Fruit fly (Drosophila melanogaster) whole organism, embryonic: ENCODE data around the gene CG7907.

Experiments
- Aef1 ChIP-seq: fragments of 200-800 bp; sonication (Bioruptor generic); IDR thresholded peaks from 3 replicates; pipeline ENCODE4 v1.3.6; 2022; ENCODE audit warnings: missing biosample characterization, missing genetic modification characterization
- Bgb ChIP-seq: fragments of 200-800 bp; sonication (Bioruptor generic); IDR thresholded peaks from 2 replicates; pipeline ENCODE4 v1.3.6; 2022; ENCODE audit warnings: missing biosample characterization, missing genetic modification characterization; ENCODE audit not compliant: partially characterized antibody
- Blimp-1 ChIP-seq: fragments of 200-800 bp; sonication (Bioruptor generic); optimal IDR thresholded peaks from 3 replicates; lab custom pipeline; 2018; ENCODE audit warnings: missing biosample characterization, missing genetic modification characterization, mild to moderate bottlenecking, moderate library complexity, missing genetic modification reagents
- CG10462 ChIP-seq: fragments of 200-800 bp; sonication (Bioruptor generic); optimal IDR thresholded peaks from 2 replicates; lab custom pipeline; 2016; ENCODE audit warnings: missing biosample characterization, missing genetic modification characterization
- CG12659 ChIP-seq: fragments of 200-800 bp; sonication (Bioruptor generic); optimal IDR thresholded peaks from 3 replicates; lab custom pipeline; 2017; ENCODE audit warnings: mild to moderate bottlenecking, missing biosample characterization, missing genetic modification reagents, missing genetic modification characterization
- CG14965 ChIP-seq: fragments of 200-800 bp; sonication (Bioruptor generic); optimal IDR thresholded peaks from 2 replicates; lab custom pipeline; 2016; ENCODE audit warnings: missing biosample characterization, missing genetic modification characterization, borderline replicate concordance
- CG17912 ChIP-seq: fragments of 200-800 bp; sonication (Bioruptor generic); optimal IDR thresholded peaks from 2 replicates; lab custom pipeline; 2018; ENCODE audit warnings: missing biosample characterization, mild to moderate bottlenecking, missing genetic modification characterization
- CG3847 ChIP-seq: fragments of 200-800 bp; sonication (Bioruptor generic); IDR thresholded peaks from 2 replicates; pipeline ENCODE4 v1.3.6; 2022; ENCODE audit warnings: missing biosample characterization, missing genetic modification characterization
- CG4617 ChIP-seq: fragments of 200-800 bp; sonication (Bioruptor generic); optimal IDR thresholded peaks from 3 replicates; lab custom pipeline; 2016; ENCODE audit warnings: missing biosample characterization, missing genetic modification characterization, borderline replicate concordance
- CG6854 ChIP-seq: fragments of 200-800 bp; sonication (Bioruptor generic); optimal IDR thresholded peaks from 3 replicates; lab custom pipeline; 2017; ENCODE audit warnings: missing biosample characterization, mild to moderate bottlenecking, missing genetic modification characterization
- CG8089 ChIP-seq: fragments of 200-800 bp; sonication (Bioruptor generic); optimal IDR thresholded peaks from 3 replicates; lab custom pipeline; 2016; ENCODE audit warnings: missing biosample characterization, missing genetic modification characterization
- CG8765 ChIP-seq: fragments of 200-800 bp; sonication (Bioruptor generic); IDR thresholded peaks from 2 replicates; pipeline ENCODE4 v1.3.6; 2022; ENCODE audit warnings: missing biosample characterization, missing genetic modification characterization
- CHES-1-like ChIP-seq: fragments of 200-800 bp; sonication (Bioruptor generic); optimal IDR thresholded peaks from 2 replicates; lab custom pipeline; 2016; ENCODE audit warnings: missing biosample characterization, missing genetic modification characterization
- CTCF ChIP-seq: fragments of 200-800 bp; sonication (Bioruptor generic); optimal IDR thresholded peaks from 2 replicates; lab custom pipeline; 2017; ENCODE audit warnings: missing biosample characterization, mild to moderate bottlenecking, missing genetic modification characterization, moderate library complexity
- Doc3 ChIP-seq: fragments of 200-800 bp; sonication (Bioruptor generic); IDR thresholded peaks from 3 replicates; pipeline ENCODE4 v1.3.6; 2022; ENCODE audit warnings: missing biosample characterization, missing genetic modification characterization; ENCODE audit not compliant: partially characterized antibody
- E2f1 ChIP-seq: fragments of 200-800 bp; sonication (Bioruptor generic); IDR thresholded peaks from 2 replicates; pipeline ENCODE4 v1.3.6; 2022; ENCODE audit warnings: missing biosample characterization, missing genetic modification characterization
- Elba2 ChIP-seq: fragments of 200-800 bp; sonication (Bioruptor generic); optimal IDR thresholded peaks from 3 replicates; lab custom pipeline; 2016; ENCODE audit warnings: missing biosample characterization, missing genetic modification characterization
- Fer3 ChIP-seq: fragments of 200-800 bp; sonication (Bioruptor generic); optimal IDR thresholded peaks from 2 replicates; lab custom pipeline; 2018; ENCODE audit warnings: missing biosample characterization, mild to moderate bottlenecking, missing genetic modification characterization, moderate library complexity
- H2.0 ChIP-seq: fragments of 200-800 bp; sonication (Bioruptor generic); IDR thresholded peaks from 2 replicates; pipeline ENCODE4 v1.3.6; 2022; ENCODE audit warnings: missing biosample characterization, missing genetic modification characterization
- HHEX ChIP-seq: fragments of 200-800 bp; sonication (Bioruptor generic); optimal IDR thresholded peaks from 3 replicates; lab custom pipeline; 2017; ENCODE audit warnings: missing biosample characterization, mild to moderate bottlenecking, missing genetic modification characterization, missing genetic modification reagents
- HmgD ChIP-seq: fragments of 200-800 bp; sonication (Bioruptor generic); optimal IDR thresholded peaks from 3 replicates; lab custom pipeline; 2016; ENCODE audit warnings: missing biosample characterization, missing genetic modification characterization
- Hmr ChIP-seq: fragments of 200-800 bp; sonication (Bioruptor generic); optimal IDR thresholded peaks from 3 replicates; lab custom pipeline; 2017; ENCODE audit warnings: mild to moderate bottlenecking, missing biosample characterization, missing genetic modification reagents, missing genetic modification characterization
- Hmx ChIP-seq: fragments of 200-800 bp; sonication (Bioruptor generic); optimal IDR thresholded peaks from 2 replicates; lab custom pipeline; 2016; ENCODE audit warnings: missing biosample characterization, missing genetic modification characterization
- MBD-R2 ChIP-seq: fragments of 200-800 bp; sonication (Bioruptor generic); IDR thresholded peaks from 2 replicates; pipeline ENCODE4 v1.3.6; 2022; ENCODE audit warnings: missing biosample characterization, missing genetic modification characterization
- MESR4 ChIP-seq: fragments of 200-800 bp; sonication (Bioruptor generic); optimal IDR thresholded peaks from 2 replicates; lab custom pipeline; 2018; ENCODE audit warnings: missing biosample characterization, mild to moderate bottlenecking, missing genetic modification characterization, moderate library complexity
- MTF-1 ChIP-seq: fragments of 200-800 bp; sonication (Bioruptor generic); optimal IDR thresholded peaks from 2 replicates; lab custom pipeline; 2018; ENCODE audit warnings: missing biosample characterization, mild to moderate bottlenecking, missing genetic modification characterization, borderline replicate concordance
- NK7.1 ChIP-seq: fragments of 200-800 bp; sonication (Bioruptor generic); optimal IDR thresholded peaks from 3 replicates; lab custom pipeline; 2016; ENCODE audit warnings: missing biosample characterization, missing genetic modification characterization
- Sry-δ ChIP-seq: fragments of 200-800 bp; sonication (Bioruptor generic); optimal IDR thresholded peaks from 2 replicates; lab custom pipeline; 2016; ENCODE audit warnings: missing biosample characterization, missing genetic modification characterization
- Tbp ChIP-seq: fragments of >200 bp; optimal IDR thresholded peaks from 2 replicates; lab custom pipeline; 2018; ENCODE audit warnings: missing biosample characterization, missing genetic modification characterization
- Vsx1 ChIP-seq: fragments of 200-800 bp; sonication (Bioruptor generic); optimal IDR thresholded peaks from 2 replicates; lab custom pipeline; 2017; ENCODE audit warnings: missing biosample characterization, mild to moderate bottlenecking, missing genetic modification characterization, missing genetic modification reagents
- YL-1 ChIP-seq: fragments of 200-800 bp; sonication (Bioruptor generic); optimal IDR thresholded peaks from 3 replicates; lab custom pipeline; 2017; ENCODE audit warnings: missing biosample characterization, mild to moderate bottlenecking, missing genetic modification characterization
- bcd ChIP-seq: fragments of 200-800 bp; sonication (Bioruptor generic); optimal IDR thresholded peaks from 2 replicates; lab custom pipeline; 2017; ENCODE audit warnings: missing biosample characterization, mild to moderate bottlenecking, missing genetic modification characterization
- chinmo ChIP-seq: fragments of 200-800 bp; sonication (Bioruptor generic); IDR thresholded peaks from 4 replicates; pipeline ENCODE4 v1.3.6; 2022; ENCODE audit warnings: missing biosample characterization, missing genetic modification characterization; ENCODE audit not compliant: partially characterized antibody
- dmrt11E ChIP-seq: fragments of 200-800 bp; sonication (Bioruptor generic); optimal IDR thresholded peaks from 3 replicates; lab custom pipeline; 2018; ENCODE audit warnings: missing biosample characterization, mild to moderate bottlenecking, missing genetic modification characterization, moderate library complexity
- dpn ChIP-seq, 2 experiments: fragments of 200-800 bp; sonication (Bioruptor generic); optimal IDR thresholded peaks; 3 replicates each; lab custom pipeline; 2016; ENCODE audit warnings: missing biosample characterization in 2 of 2, missing genetic modification characterization in 2 of 2
- eve ChIP-seq, 2 experiments: fragments of >200 bp; optimal IDR thresholded peaks; 2 replicates each; lab custom pipeline; 2017; ENCODE audit warnings: missing biosample characterization in 2 of 2, missing genetic modification characterization in 2 of 2
- eyg ChIP-seq: fragments of 200-800 bp; sonication (Bioruptor generic); optimal IDR thresholded peaks from 3 replicates; lab custom pipeline; 2016; ENCODE audit warnings: missing biosample characterization, missing genetic modification characterization
- fu2 ChIP-seq: fragments of 200-800 bp; sonication (Bioruptor generic); optimal IDR thresholded peaks from 2 replicates; lab custom pipeline; 2016; ENCODE audit warnings: missing biosample characterization, missing genetic modification characterization
- kni ChIP-seq: fragments of 200-800 bp; sonication (Bioruptor generic); optimal IDR thresholded peaks from 3 replicates; lab custom pipeline; 2017; ENCODE audit warnings: mild to moderate bottlenecking, missing biosample characterization, missing genetic modification reagents, missing genetic modification characterization
- pb ChIP-seq: fragments of 200-800 bp; sonication (Bioruptor generic); optimal IDR thresholded peaks from 3 replicates; lab custom pipeline; 2016; ENCODE audit warnings: missing biosample characterization, missing genetic modification characterization
- pho ChIP-seq: fragments of 200-800 bp; sonication (Bioruptor generic); optimal IDR thresholded peaks from 2 replicates; lab custom pipeline; 2016; ENCODE audit warnings: missing biosample characterization, missing genetic modification characterization
- psq ChIP-seq: fragments of 200-800 bp; sonication (Bioruptor generic); optimal IDR thresholded peaks from 2 replicates; lab custom pipeline; 2017; ENCODE audit warnings: missing biosample characterization, missing genetic modification characterization
- pum ChIP-seq: fragments of 200-800 bp; sonication (Bioruptor generic); optimal IDR thresholded peaks from 2 replicates; lab custom pipeline; 2016; ENCODE audit warnings: missing biosample characterization, missing genetic modification characterization
- sob ChIP-seq: fragments of 200-800 bp; sonication (Bioruptor generic); IDR thresholded peaks from 2 replicates; pipeline ENCODE4 v1.3.6; 2022; ENCODE audit warnings: missing biosample characterization, missing genetic modification characterization
- sqz ChIP-seq: fragments of 200-800 bp; sonication (Bioruptor generic); optimal IDR thresholded peaks from 3 replicates; lab custom pipeline; 2018; ENCODE audit warnings: missing biosample characterization, mild to moderate bottlenecking, missing genetic modification characterization
- stc ChIP-seq: fragments of 200-800 bp; sonication (Bioruptor generic); IDR thresholded peaks from 2 replicates; pipeline ENCODE4 v1.3.6; 2022; ENCODE audit warnings: missing biosample characterization, missing genetic modification characterization
- toy ChIP-seq: fragments of 200-800 bp; sonication (Bioruptor generic); IDR thresholded peaks from 2 replicates; pipeline ENCODE4 v1.3.6; 2022; ENCODE audit warnings: missing biosample characterization, missing genetic modification characterization
- ttk ChIP-seq: fragments of 200-800 bp; sonication (Bioruptor generic); IDR thresholded peaks from 2 replicates; pipeline ENCODE4 v2.1.2; 2022; ENCODE audit warnings: missing biosample characterization, missing genetic modification characterization
- twi ChIP-seq: fragments of 200-800 bp; optimal IDR thresholded peaks from 2 replicates; lab custom pipeline; 2019; ENCODE audit warnings: missing biosample characterization, mild to moderate bottlenecking, missing genetic modification characterization, moderate library complexity
- unpg ChIP-seq: fragments of 200-800 bp; sonication (Bioruptor generic); optimal IDR thresholded peaks from 3 replicates; lab custom pipeline; 2018; ENCODE audit warnings: missing biosample characterization, mild to moderate bottlenecking, missing genetic modification characterization, moderate library complexity
- wek ChIP-seq: fragments of 200-800 bp; sonication (Bioruptor generic); optimal IDR thresholded peaks from 3 replicates; lab custom pipeline; 2018; ENCODE audit warnings: missing biosample characterization, mild to moderate bottlenecking, missing genetic modification characterization, moderate library complexity
- yki ChIP-seq: fragments of >200 bp; optimal IDR thresholded peaks from 3 replicates; lab custom pipeline; 2018

Gene CG7907

dm6 chr3R:21419932-21420331 lies 16.4 kb downstream of the CG7907 start (continued):
- peak; percentile 35 for TF ChIP-seq Fer3 (tag; lab: Kevin White, UChicago)
- no peak for TF ChIP-seq Aef1 (GFP tag; lab: Robert Waterston, UW)
- no peak for TF ChIP-seq Elba2 (GFP tag; lab: Kevin White, UChicago)
- no peak for TF ChIP-seq CG3847 (GFP tag; lab: Robert Waterston, UW)
- TF ChIP-seq YL-1 (GFP tag; lab: Kevin White, UChicago) = no peak
- no peak for TF ChIP-seq eve (GFP tag; optimal IDR thresholded peaks at IDR 0.05; lab: Kevin White, UChicago)
- TF ChIP-seq CG4617 = no peak
- TF ChIP-seq chinmo = no peak
- TF ChIP-seq Vsx1 (GFP tag; lab: Kevin White, UChicago) = peak; percentile 23
- TF ChIP-seq CG8765 (GFP tag; lab: Robert Waterston, UW) = peak; percentile 44; the same call in 1 of the 2 replicates
- TF ChIP-seq CTCF = no peak
- TF ChIP-seq Sry-δ (GFP tag; lab: Kevin White, UChicago) = no peak
- TF ChIP-seq unpg (GFP tag; lab: Kevin White, UChicago) = peak; percentile 40
- peak; percentile 48 for TF ChIP-seq Blimp-1 (GFP tag; lab: Kevin White, UChicago)
- TF ChIP-seq CG8089 (GFP tag; lab: Kevin White, UChicago) = no peak
- TF ChIP-seq toy (GFP tag; lab: Robert Waterston, UW) = no peak
- no peak for TF ChIP-seq ttk
- TF ChIP-seq CHES-1-like (GFP tag; lab: Kevin White, UChicago) = no peak
- TF ChIP-seq pb (GFP tag; lab: Kevin White, UChicago) = no peak
- TF ChIP-seq dpn (GFP tag; optimal IDR thresholded peaks at IDR 0.05; lab: Kevin White, UChicago) = no peak
- TF ChIP-seq CG10462 (GFP tag; lab: Kevin White, UChicago) = no peak
- TF ChIP-seq CG12659 (GFP tag; lab: Kevin White, UChicago) = peak; percentile 8
- TF ChIP-seq CG17912 (GFP tag; lab: Kevin White, UChicago) = no peak
- peak; percentile 76 for TF ChIP-seq dmrt11E (tag; lab: Kevin White, UChicago)
- TF ChIP-seq pum = no peak
- no peak for TF ChIP-seq Doc3 (GFP tag; lab: Robert Waterston, UW)
- peak; percentile 20 for TF ChIP-seq CG6854 (GFP tag; lab: Kevin White, UChicago)
- TF ChIP-seq kni (GFP tag; lab: Kevin White, UChicago) = no peak
- no peak for TF ChIP-seq MTF-1 (GFP tag; lab: Kevin White, UChicago)
- TF ChIP-seq E2f1 (GFP tag; lab: Robert Waterston, UW) = peak; percentile 46; the same call in 1 of the 2 replicates
- TF ChIP-seq psq (GFP tag; lab: Kevin White, UChicago) = no peak
- no peak for TF ChIP-seq fu2 (GFP tag; lab: Kevin White, UChicago)
- no peak for TF ChIP-seq Hmx (GFP tag; lab: Kevin White, UChicago)
- TF ChIP-seq Hmr (GFP tag; lab: Kevin White, UChicago) = peak; percentile 27
- no peak for TF ChIP-seq stc (GFP tag; lab: Robert Waterston, UW)
- TF ChIP-seq HmgD (GFP tag; lab: Kevin White, UChicago) = no peak
- TF ChIP-seq pho (GFP tag; lab: Kevin White, UChicago) = no peak
- TF ChIP-seq sqz = no peak
- no peak for TF ChIP-seq NK7.1 (GFP tag; lab: Kevin White, UChicago)
- TF ChIP-seq MBD-R2 = no peak
- TF ChIP-seq twi (tag; lab: Kevin White, UChicago) = no peak
- TF ChIP-seq wek = no peak
- no peak for TF ChIP-seq Bgb (GFP tag; lab: Robert Waterston, UW)
- TF ChIP-seq CG14965 = no peak
- peak; percentile 50 for TF ChIP-seq bcd
- TF ChIP-seq H2.0 (GFP tag; lab: Robert Waterston, UW) = no peak
- no peak for TF ChIP-seq MESR4 (GFP tag; lab: Kevin White, UChicago)
- TF ChIP-seq Tbp (GFP tag; lab: Kevin White, UChicago) = no peak
- TF ChIP-seq eyg (GFP tag; lab: Kevin White, UChicago) = no peak
- peak; percentile 33 for TF ChIP-seq HHEX
- no peak for TF ChIP-seq yki (lab: Kevin White, UChicago)
- 0 out of 2 replicates have a peak, but pooled peaks have one; percentile 33 for TF ChIP-seq sob (GFP tag; lab: Robert Waterston, UW)
